Worm (Caenorhabditis elegans) whole organism, early embryonic: Measurements from ENCODE around the gene Y59E9AL.4.
"Not testable (repeated sequence)": the region's sequence is repeated elsewhere in the genome, so short reads cannot be mapped to it uniquely, and the experiment has no call there.

Experiments
- B0310.2 ChIP-seq: sonication (generic microtip); optimal IDR thresholded peaks from 2 replicates; lab custom pipeline; 2016; ENCODE audit warnings: mild to moderate bottlenecking, missing genetic modification characterization, missing compliant biosample characterization
- F13C5.2 ChIP-seq: sonication (generic microtip); optimal IDR thresholded peaks from 2 replicates; lab custom pipeline; 2017; ENCODE audit warnings: mild to moderate bottlenecking, missing genetic modification characterization, inconsistent platforms, missing compliant biosample characterization
- aly-1 ChIP-seq: sonication (generic microtip); optimal IDR thresholded peaks from 2 replicates; lab custom pipeline; 2016; ENCODE audit warnings: missing genetic modification characterization, missing compliant biosample characterization
- ama-1 ChIP-seq: fragments of 150-350 bp; optimal IDR thresholded peaks from 2 replicates; lab custom pipeline; 2014
- ceh-13 ChIP-seq: fragments of 200-800 bp; sonication (Bioruptor generic); optimal IDR thresholded peaks from 2 replicates; lab custom pipeline; 2018; ENCODE audit warnings: mild to moderate bottlenecking, missing genetic modification characterization, missing compliant biosample characterization
- ceh-36 ChIP-seq: sonication (generic microtip); optimal IDR thresholded peaks from 2 replicates; lab custom pipeline; 2016; ENCODE audit warnings: missing genetic modification characterization, inconsistent platforms, missing compliant biosample characterization
- ets-7 ChIP-seq: sonication (generic microtip); optimal IDR thresholded peaks from 2 replicates; lab custom pipeline; 2016; ENCODE audit warnings: missing genotype, missing genetic modification characterization, missing compliant biosample characterization
- flt-1 ChIP-seq: fragments of 200-800 bp; sonication (Bioruptor generic); IDR thresholded peaks from 2 replicates; pipeline ENCODE4 v1.3.6; 2022; ENCODE audit warnings: missing genetic modification characterization, missing compliant biosample characterization
- hmbx-1 ChIP-seq: sonication (generic microtip); optimal IDR thresholded peaks from 2 replicates; lab custom pipeline; 2016; ENCODE audit warnings: mild to moderate bottlenecking, missing genetic modification characterization, missing compliant biosample characterization
- hmg-4 ChIP-seq: fragments of 200-800 bp; sonication (Bioruptor generic); optimal IDR thresholded peaks from 2 replicates; lab custom pipeline; 2018; ENCODE audit warnings: mild to moderate bottlenecking, missing genetic modification characterization, missing compliant biosample characterization
- hnd-1 ChIP-seq: sonication (generic microtip); optimal IDR thresholded peaks from 2 replicates; lab custom pipeline; 2016; ENCODE audit warnings: missing genetic modification characterization, missing compliant biosample characterization
- pes-1 ChIP-seq: fragments of 200-800 bp; sonication (Bioruptor generic); IDR thresholded peaks from 2 replicates; pipeline ENCODE4 v1.3.6; 2022; ENCODE audit warnings: missing genetic modification reagents, missing genetic modification characterization, missing compliant biosample characterization
- scrt-1 ChIP-seq: fragments of 200-800 bp; sonication (Bioruptor generic); IDR thresholded peaks from 2 replicates; pipeline ENCODE4 v1.3.6; 2022; ENCODE audit warnings: missing genetic modification characterization, missing compliant biosample characterization
- sea-1 ChIP-seq: fragments of 200-800 bp; sonication (Bioruptor generic); conservative IDR thresholded peaks from 2 replicates; pipeline ENCODE4 v1.3.6; 2022; ENCODE audit warnings: missing genetic modification characterization, missing compliant biosample characterization
- tbx-11 ChIP-seq: fragments of 200-800 bp; sonication (Bioruptor generic); IDR thresholded peaks from 2 replicates; pipeline ENCODE4 v1.3.6; 2022; ENCODE audit warnings: missing genetic modification characterization, missing compliant biosample characterization
- tbx-37 ChIP-seq: fragments of 200-800 bp; sonication (Bioruptor generic); conservative IDR thresholded peaks from 2 replicates; pipeline ENCODE4 v1.3.6; 2022; ENCODE audit warnings: missing genetic modification reagents, missing genetic modification characterization, missing compliant biosample characterization
- tra-4 ChIP-seq: sonication (generic microtip); optimal IDR thresholded peaks from 2 replicates; lab custom pipeline; 2017; ENCODE audit warnings: missing genetic modification characterization, missing compliant biosample characterization

Gene Y59E9AL.4

ce11 chrIV:5215092-5215491, at the start of gene Y59E9AL.4:
Y59E9AL.4 (minus strand) TSS chrIV:5215192.
- no peak for TF ChIP-seq ceh-13 (GFP tag; lab: Kevin White, UChicago)
- TF ChIP-seq flt-1 (GFP tag; lab: Robert Waterston, UW), result no peak
- no peak for TF ChIP-seq scrt-1 (GFP tag; lab: Robert Waterston, UW)
- no peak for TF ChIP-seq tbx-37
- no peak for TF ChIP-seq hmbx-1 (tag; lab: Kevin White, UChicago)
- no peak for TF ChIP-seq sea-1 (GFP tag; lab: Robert Waterston, UW)
- TF ChIP-seq pes-1 (GFP tag; lab: Robert Waterston, UW), result no peak
- no peak for TF ChIP-seq hnd-1

ce11 chrIV:5260289-5260688, 45.3 kb upstream of the Y59E9AL.4 start, which contains the start of gene msp-19:
msp-19 (plus strand) TSS chrIV:5260589.
- TF ChIP-seq hnd-1; F13C5.2 (tag; lab: Kevin White, UChicago); flt-1 (GFP tag; lab: Robert Waterston, UW): not testable (repeated sequence)

- TF ChIP-seq sea-1 (GFP tag; lab: Robert Waterston, UW); tra-4 (tag; lab: Kevin White, UChicago); ceh-36 (tag; lab: Kevin White, UChicago): not testable (repeated sequence)
Observed at ce11 chrIV:5258385-5258784, 43.4 kb upstream of the Y59E9AL.4 start, which contains the start of gene ttbk-2.1. ttbk-2.1 (plus strand) TSS chrIV:5258685.

ce11 chrIV:5256731-5257130, 41.7 kb upstream of the Y59E9AL.4 start, which contains the start of gene F36H12.9:
F36H12.9 (plus strand) TSS chrIV:5257031.
- TF ChIP-seq tbx-11 (GFP tag; lab: Robert Waterston, UW); hmg-4; sea-1 (GFP tag; lab: Robert Waterston, UW): not testable (repeated sequence)

ce11 chrIV:5254678-5255077, 39.7 kb upstream of the Y59E9AL.4 start, which contains the start of gene F36H12.10:
F36H12.10 (minus strand) TSS chrIV:5254778.
- TF ChIP-seq tbx-37; flt-1 (GFP tag; lab: Robert Waterston, UW); aly-1 (tag; lab: Kevin White, UChicago): not testable (repeated sequence)

ce11 chrIV:5230530-5230929, 15.5 kb upstream of the Y59E9AL.4 start, which contains the start of gene thn-5:
thn-5 (plus strand) TSS chrIV:5230830.
- TF ChIP-seq hnd-1 (no peak), hmbx-1 (tag; lab: Kevin White, UChicago) (no peak), ama-1 (lab: Kevin White, UChicago) (no peak), tbx-11 (GFP tag; lab: Robert Waterston, UW) (no peak), ceh-36 (tag; lab: Kevin White, UChicago) (no peak), flt-1 (GFP tag; lab: Robert Waterston, UW) (no peak), scrt-1 (GFP tag; lab: Robert Waterston, UW) (no peak), sea-1 (GFP tag; lab: Robert Waterston, UW) (no peak), ets-7 (no peak), pes-1 (GFP tag; lab: Robert Waterston, UW) (no peak), B0310.2 (tag; lab: Kevin White, UChicago) (no peak), F13C5.2 (tag; lab: Kevin White, UChicago) (no peak), aly-1 (tag; lab: Kevin White, UChicago) (no peak), ceh-13 (GFP tag; lab: Kevin White, UChicago) (no peak), tra-4 (tag; lab: Kevin White, UChicago) (no peak), tbx-37 (no peak), hmg-4 (no peak)

- TF ChIP-seq ets-7, result no peak
- TF ChIP-seq aly-1 (tag; lab: Kevin White, UChicago), result no peak
- no peak for TF ChIP-seq tbx-11 (GFP tag; lab: Robert Waterston, UW)
- no peak for TF ChIP-seq ceh-13 (GFP tag; lab: Kevin White, UChicago)
- no peak for TF ChIP-seq tbx-37
- no peak for TF ChIP-seq hmbx-1 (tag; lab: Kevin White, UChicago)
- no peak for TF ChIP-seq F13C5.2 (tag; lab: Kevin White, UChicago)
- TF ChIP-seq sea-1 (GFP tag; lab: Robert Waterston, UW), result no peak
- TF ChIP-seq scrt-1 (GFP tag; lab: Robert Waterston, UW), result no peak
- no peak for TF ChIP-seq hmg-4
- TF ChIP-seq ama-1 (lab: Kevin White, UChicago), result no peak
- no peak for TF ChIP-seq hnd-1
- no peak for TF ChIP-seq tra-4 (tag; lab: Kevin White, UChicago)
- TF ChIP-seq B0310.2 (tag; lab: Kevin White, UChicago), result no peak
- no peak for TF ChIP-seq pes-1 (GFP tag; lab: Robert Waterston, UW)
- no peak for TF ChIP-seq flt-1 (GFP tag; lab: Robert Waterston, UW)
Observed at ce11 chrIV:5228619-5229018, 13.6 kb upstream of the Y59E9AL.4 start, which contains the start of gene thn-6. thn-6 (plus strand) TSS chrIV:5228919.

ce11 chrIV:5226552-5226951, 11.6 kb upstream of the Y59E9AL.4 start, which contains the start of gene nsph-4.1:
nsph-4.1 (plus strand) TSS chrIV:5226852.
- not testable (repeated sequence) for TF ChIP-seq ceh-13 (GFP tag; lab: Kevin White, UChicago); pes-1 (GFP tag; lab: Robert Waterston, UW); flt-1 (GFP tag; lab: Robert Waterston, UW)
